Fruit fly (Drosophila melanogaster) whole organism, embryonic: ENCODE data around the gene CG31195.
A peak's percentile ranks its signal among the peaks of the same experiment; 100 is the strongest.

Experiments used
- B-H1 ChIP-seq: fragments of 200-800 bp; sonication (Bioruptor generic); IDR thresholded peaks from 3 replicates; pipeline ENCODE4 v1.3.6; 2022; ENCODE audit warnings: missing biosample characterization, missing genetic modification characterization
- Blimp-1 ChIP-seq: fragments of 200-800 bp; sonication (Bioruptor generic); optimal IDR thresholded peaks from 3 replicates; lab custom pipeline; 2018; ENCODE audit warnings: missing biosample characterization, missing genetic modification characterization, mild to moderate bottlenecking, moderate library complexity, missing genetic modification reagents
- CG1024 ChIP-seq: fragments of 200-800 bp; sonication (Bioruptor generic); IDR thresholded peaks from 2 replicates; pipeline ENCODE4 v1.3.6; 2022; ENCODE audit warnings: missing biosample characterization, missing genetic modification characterization
- CG10979 ChIP-seq: fragments of 200-800 bp; sonication (Bioruptor generic); optimal IDR thresholded peaks from 2 replicates; lab custom pipeline; 2018; ENCODE audit warnings: missing biosample characterization, mild to moderate bottlenecking, missing genetic modification characterization, moderate library complexity
- CG12155 ChIP-seq: fragments of 200-800 bp; sonication (Bioruptor generic); optimal IDR thresholded peaks from 3 replicates; lab custom pipeline; 2016; ENCODE audit warnings: missing biosample characterization, missing genetic modification characterization
- CG12391 ChIP-seq: fragments of 200-800 bp; sonication (Bioruptor generic); optimal IDR thresholded peaks from 3 replicates; lab custom pipeline; 2018; ENCODE audit warnings: missing biosample characterization, mild to moderate bottlenecking, missing genetic modification characterization, moderate library complexity
- CG12659 ChIP-seq: fragments of 200-800 bp; sonication (Bioruptor generic); optimal IDR thresholded peaks from 3 replicates; lab custom pipeline; 2017; ENCODE audit warnings: mild to moderate bottlenecking, missing biosample characterization, missing genetic modification reagents, missing genetic modification characterization
- CG13287 ChIP-seq: fragments of 200-800 bp; sonication (Bioruptor generic); IDR thresholded peaks from 2 replicates; pipeline ENCODE4 v1.3.6; 2022; ENCODE audit warnings: missing biosample characterization, missing genetic modification characterization; ENCODE audit not compliant: partially characterized antibody
- CG15073 ChIP-seq: fragments of 200-800 bp; sonication (Bioruptor generic); optimal IDR thresholded peaks from 2 replicates; lab custom pipeline; 2016; ENCODE audit warnings: missing biosample characterization, missing genetic modification characterization
- CG16813 ChIP-seq: fragments of 200-800 bp; sonication (Bioruptor generic); IDR thresholded peaks from 3 replicates; pipeline ENCODE4 v1.3.6; 2022; ENCODE audit warnings: missing biosample characterization, missing genetic modification characterization; ENCODE audit not compliant: partially characterized antibody
- CG2712 ChIP-seq: fragments of 200-800 bp; optimal IDR thresholded peaks from 3 replicates; lab custom pipeline; 2019; ENCODE audit warnings: missing biosample characterization, mild to moderate bottlenecking, missing genetic modification characterization, moderate library complexity
- CG31441 ChIP-seq: fragments of 200-800 bp; sonication (Bioruptor generic); IDR thresholded peaks from 2 replicates; pipeline ENCODE4 v1.3.6; 2022; ENCODE audit warnings: missing biosample characterization, missing genetic modification characterization
- CG6272 ChIP-seq: fragments of 200-800 bp; sonication (Bioruptor generic); IDR thresholded peaks from 2 replicates; pipeline ENCODE4 v1.3.6; 2022; ENCODE audit warnings: missing biosample characterization, missing genetic modification characterization
- CG8765 ChIP-seq: fragments of 200-800 bp; sonication (Bioruptor generic); IDR thresholded peaks from 2 replicates; pipeline ENCODE4 v1.3.6; 2022; ENCODE audit warnings: missing biosample characterization, missing genetic modification characterization
- CG9727 ChIP-seq: fragments of 200-800 bp; sonication (Bioruptor generic); optimal IDR thresholded peaks from 3 replicates; lab custom pipeline; 2017; ENCODE audit warnings: missing biosample characterization, mild to moderate bottlenecking, missing genetic modification characterization
- CHES-1-like ChIP-seq: fragments of 200-800 bp; sonication (Bioruptor generic); optimal IDR thresholded peaks from 2 replicates; lab custom pipeline; 2016; ENCODE audit warnings: missing biosample characterization, missing genetic modification characterization
- CTCF ChIP-seq: fragments of 200-800 bp; sonication (Bioruptor generic); optimal IDR thresholded peaks from 2 replicates; lab custom pipeline; 2017; ENCODE audit warnings: missing biosample characterization, mild to moderate bottlenecking, missing genetic modification characterization, moderate library complexity
- Deaf1 ChIP-seq: fragments of 200-800 bp; optimal IDR thresholded peaks from 3 replicates; lab custom pipeline; 2019; ENCODE audit warnings: missing biosample characterization, mild to moderate bottlenecking, missing genetic modification characterization, moderate library complexity
- Dip3 ChIP-seq: fragments of 200-800 bp; sonication (Bioruptor generic); optimal IDR thresholded peaks from 3 replicates; lab custom pipeline; 2016; ENCODE audit warnings: missing biosample characterization, missing genetic modification characterization
- Dll ChIP-seq: fragments of 200-800 bp; sonication (Bioruptor generic); IDR thresholded peaks from 4 replicates; pipeline ENCODE4 v1.3.6; 2022; ENCODE audit warnings: missing biosample characterization, missing genetic modification characterization; ENCODE audit not compliant: partially characterized antibody
- Eip74EF ChIP-seq, 2 experiments: fragments of 200-800 bp in 1 of 2; fragments of >200 bp in 1 of 2; sonication (Bioruptor generic) in 1 of 2; optimal IDR thresholded peaks; 2 replicates each; lab custom pipeline; 2017 to 2019; ENCODE audit warnings: missing biosample characterization in 2 of 2, missing genetic modification characterization in 2 of 2, mild to moderate bottlenecking in 1 of 2, moderate library complexity in 1 of 2
- Ets97D ChIP-seq: fragments of 200-800 bp; sonication (Bioruptor generic); optimal IDR thresholded peaks from 3 replicates; lab custom pipeline; 2016; ENCODE audit warnings: missing biosample characterization, missing genetic modification characterization
- Gug ChIP-seq: fragments of 200-800 bp; sonication (Bioruptor generic); IDR thresholded peaks from 4 replicates; pipeline ENCODE4 v1.3.6; 2022; ENCODE audit warnings: missing biosample characterization, missing genetic modification characterization
- HmgZ ChIP-seq: fragments of 200-800 bp; sonication (Bioruptor generic); optimal IDR thresholded peaks from 2 replicates; lab custom pipeline; 2018; ENCODE audit warnings: missing biosample characterization, mild to moderate bottlenecking, missing genetic modification characterization
- Hr51 ChIP-seq, 2 experiments: fragments of 200-800 bp; sonication (Bioruptor generic); optimal IDR thresholded peaks; 2 replicates in 1 of 2; 3 replicates in 1 of 2; lab custom pipeline; 2016 to 2018; ENCODE audit warnings: missing biosample characterization in 2 of 2, missing genetic modification characterization in 2 of 2, mild to moderate bottlenecking in 1 of 2, moderate library complexity in 1 of 2
- Hr78 ChIP-seq, 2 experiments: fragments of 200-800 bp in 1 of 2; fragments of >200 bp in 1 of 2; sonication (Bioruptor generic) in 1 of 2; optimal IDR thresholded peaks; 2 replicates each; lab custom pipeline; 2017 to 2019; ENCODE audit warnings: missing biosample characterization in 2 of 2, missing genetic modification characterization in 2 of 2, mild to moderate bottlenecking in 1 of 2, moderate library complexity in 1 of 2
- Med ChIP-seq: fragments of 200-800 bp; sonication (Bioruptor generic); peaks from one replicate; lab custom pipeline; 2016; ENCODE audit warnings: missing biosample characterization, missing genetic modification characterization, mild to moderate bottlenecking, inconsistent platforms, moderate library complexity
- Oli ChIP-seq: fragments of 200-800 bp; sonication (Bioruptor generic); optimal IDR thresholded peaks from 2 replicates; lab custom pipeline; 2018; ENCODE audit warnings: missing biosample characterization, mild to moderate bottlenecking, missing genetic modification characterization, moderate library complexity
- Ptx1 ChIP-seq: fragments of 200-800 bp; sonication (Bioruptor generic); IDR thresholded peaks from 2 replicates; pipeline ENCODE4 v1.3.6; 2022; ENCODE audit warnings: missing biosample characterization, missing genetic modification characterization
- Scr ChIP-seq: fragments of 200-800 bp; sonication (Bioruptor generic); IDR thresholded peaks from 2 replicates; pipeline ENCODE4 v1.3.6; 2022; ENCODE audit warnings: missing biosample characterization, missing genetic modification characterization; ENCODE audit not compliant: partially characterized antibody
- Six4 ChIP-seq: fragments of 200-800 bp; sonication (Bioruptor generic); optimal IDR thresholded peaks from 2 replicates; lab custom pipeline; 2016; ENCODE audit warnings: missing biosample characterization, missing genetic modification characterization
- Sry-β ChIP-seq: fragments of 200-800 bp; sonication (Bioruptor generic); optimal IDR thresholded peaks from 2 replicates; lab custom pipeline; 2018; ENCODE audit warnings: missing biosample characterization, mild to moderate bottlenecking, missing genetic modification characterization, moderate library complexity
- Xrp1 ChIP-seq: fragments of 200-800 bp; sonication (Bioruptor generic); IDR thresholded peaks from 2 replicates; pipeline ENCODE4 v1.3.6; 2022; ENCODE audit warnings: missing biosample characterization, missing genetic modification characterization
- bab2 ChIP-seq: fragments of 200-800 bp; sonication (Bioruptor generic); optimal IDR thresholded peaks from 2 replicates; lab custom pipeline; 2016; ENCODE audit warnings: missing biosample characterization, missing genetic modification characterization
- exex ChIP-seq: fragments of 200-800 bp; sonication (Bioruptor generic); optimal IDR thresholded peaks from 4 replicates; lab custom pipeline; 2018; ENCODE audit warnings: missing biosample characterization, mild to moderate bottlenecking, missing genetic modification characterization, moderate library complexity
- fd64A ChIP-seq: fragments of 200-800 bp; sonication (Bioruptor generic); optimal IDR thresholded peaks from 3 replicates; lab custom pipeline; 2018; ENCODE audit warnings: missing biosample characterization, mild to moderate bottlenecking, missing genetic modification characterization
- hb ChIP-seq: fragments of 200-800 bp; sonication (Bioruptor generic); IDR thresholded peaks from 3 replicates; pipeline ENCODE4 v1.3.6; 2022; ENCODE audit warnings: missing biosample characterization, missing genetic modification characterization; ENCODE audit not compliant: partially characterized antibody
- her ChIP-seq: fragments of 200-800 bp; sonication (Bioruptor generic); optimal IDR thresholded peaks from 2 replicates; lab custom pipeline; 2016; ENCODE audit warnings: missing biosample characterization, missing genetic modification characterization
- inv ChIP-seq: fragments of 200-800 bp; sonication (Bioruptor generic); IDR thresholded peaks from 2 replicates; pipeline ENCODE4 v1.3.6; 2022; ENCODE audit warnings: missing biosample characterization, missing genetic modification characterization; ENCODE audit not compliant: partially characterized antibody
- lilli ChIP-seq: fragments of 200-800 bp; sonication (Bioruptor generic); optimal IDR thresholded peaks from 3 replicates; lab custom pipeline; 2016; ENCODE audit warnings: missing biosample characterization, missing genetic modification characterization
- pho ChIP-seq: fragments of 200-800 bp; sonication (Bioruptor generic); optimal IDR thresholded peaks from 2 replicates; lab custom pipeline; 2016; ENCODE audit warnings: missing biosample characterization, missing genetic modification characterization
- row ChIP-seq: fragments of 200-800 bp; sonication (Bioruptor generic); IDR thresholded peaks from 3 replicates; pipeline ENCODE4 v1.3.6; 2022; ENCODE audit warnings: missing biosample characterization, missing genetic modification characterization
- sens ChIP-seq: fragments of 200-800 bp; sonication (Bioruptor generic); peaks from one replicate; lab custom pipeline; 2016; ENCODE audit warnings: missing biosample characterization, missing genetic modification characterization
- shn ChIP-seq: fragments of 200-800 bp; sonication (Bioruptor generic); optimal IDR thresholded peaks from 3 replicates; lab custom pipeline; 2016; ENCODE audit warnings: missing biosample characterization, missing genetic modification characterization
- slbo ChIP-seq: fragments of 200-800 bp; sonication (Bioruptor generic); IDR thresholded peaks from 2 replicates; pipeline ENCODE4 v1.3.6; 2022; ENCODE audit warnings: missing biosample characterization, missing genetic modification characterization
- sna ChIP-seq: fragments of 200-800 bp; sonication (Bioruptor generic); IDR thresholded peaks from 2 replicates; pipeline ENCODE4 v1.3.6; 2022; ENCODE audit warnings: missing biosample characterization, missing genetic modification characterization; ENCODE audit not compliant: partially characterized antibody
- stwl ChIP-seq: fragments of 200-800 bp; sonication (Bioruptor generic); optimal IDR thresholded peaks from 3 replicates; lab custom pipeline; 2018; ENCODE audit warnings: missing biosample characterization, mild to moderate bottlenecking, missing genetic modification characterization, moderate library complexity
- tll ChIP-seq, 2 experiments: fragments of 200-800 bp in 1 of 2; fragments of >200 bp in 1 of 2; sonication (Bioruptor generic) in 1 of 2; optimal IDR thresholded peaks; 2 replicates each; lab custom pipeline; 2017 to 2019; ENCODE audit warnings: missing biosample characterization in 2 of 2, missing genetic modification characterization in 2 of 2, mild to moderate bottlenecking in 1 of 2, moderate library complexity in 1 of 2
- wdn ChIP-seq: fragments of 200-800 bp; sonication (Bioruptor generic); IDR thresholded peaks from 2 replicates; pipeline ENCODE4 v1.3.6; 2022; ENCODE audit warnings: missing biosample characterization, missing genetic modification characterization
- zen2 ChIP-seq: fragments of 200-800 bp; sonication (Bioruptor generic); IDR thresholded peaks from 3 replicates; pipeline ENCODE4 v1.3.6; 2022; ENCODE audit warnings: missing biosample characterization, missing genetic modification characterization; ENCODE audit not compliant: partially characterized antibody

The CG31195 gene

DNA sequence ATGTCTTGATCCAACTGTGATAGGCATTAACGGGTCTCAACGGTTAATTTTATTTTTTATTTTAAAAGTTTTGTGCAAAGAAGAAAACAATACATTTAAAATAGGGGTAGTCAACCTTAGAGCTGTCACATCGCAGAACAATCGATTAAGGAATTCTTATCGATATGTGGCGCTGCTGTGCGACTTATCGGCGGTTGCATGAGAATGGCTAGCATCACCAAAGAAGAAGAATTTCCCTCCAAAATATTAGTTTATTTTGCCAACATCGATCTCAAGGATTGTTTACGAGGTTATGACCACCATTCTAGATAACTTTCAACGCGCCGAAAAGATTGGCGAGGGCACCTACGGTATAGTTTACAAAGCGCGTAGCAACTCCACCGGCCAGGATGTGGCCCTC lies 26.8 kb downstream of the CG31195 start, which contains the start of gene Cdk2 (continued):
- no peak for TF ChIP-seq Oli (tag; lab: Kevin White, UChicago)
- peak in 1 of 2 experiments; percentile 22 for TF ChIP-seq Hr51 (GFP tag; optimal IDR thresholded peaks at IDR 0.05; lab: Kevin White, UChicago)
- peak; percentile 94 for TF ChIP-seq CG16813
- TF ChIP-seq Blimp-1 (GFP tag; lab: Kevin White, UChicago) = no peak
- TF ChIP-seq Dll (GFP tag; lab: Robert Waterston, UW) = peak; percentile 90
- TF ChIP-seq her (GFP tag; lab: Kevin White, UChicago) = peak; percentile 9
- no peak for TF ChIP-seq Hr78 (GFP tag; optimal IDR thresholded peaks at IDR 0.05; lab: Kevin White, UChicago)
- TF ChIP-seq Ptx1 = 0 out of 2 replicates have a peak, but pooled peaks have one; percentile 5
- TF ChIP-seq sna = peak; percentile 87
- peak; percentile 19 for TF ChIP-seq shn (GFP tag; lab: Kevin White, UChicago)
- no peak for TF ChIP-seq Eip74EF (GFP tag; optimal IDR thresholded peaks at IDR 0.05; lab: Kevin White, UChicago)
- peak; percentile 91 for TF ChIP-seq Med (GFP tag; lab: Kevin White, UChicago)
- TF ChIP-seq inv (GFP tag; lab: Robert Waterston, UW) = peak; percentile 88
- peak; percentile 85 for TF ChIP-seq Ets97D (GFP tag; lab: Kevin White, UChicago)
- TF ChIP-seq CG31441 = no peak
- TF ChIP-seq slbo (GFP tag; lab: Robert Waterston, UW) = peak; percentile 59
- no peak; the same call in 3 of the 4 replicates for TF ChIP-seq Gug (GFP tag; lab: Robert Waterston, UW)
- no peak for TF ChIP-seq exex
- peak; percentile 89 for TF ChIP-seq hb (GFP tag; lab: Robert Waterston, UW)
- no peak for TF ChIP-seq fd64A (GFP tag; lab: Kevin White, UChicago)
- TF ChIP-seq stwl (tag; lab: Kevin White, UChicago) = peak; percentile 87
- peak; percentile 38 for TF ChIP-seq CG12659
- peak; percentile 6 for TF ChIP-seq lilli (GFP tag; lab: Kevin White, UChicago)
- TF ChIP-seq tll (GFP tag; optimal IDR thresholded peaks at IDR 0.05; lab: Kevin White, UChicago) = no peak
- no peak for TF ChIP-seq CG15073 (GFP tag; lab: Kevin White, UChicago)
- no peak for TF ChIP-seq CG8765
- no peak for TF ChIP-seq Xrp1 (GFP tag; lab: Robert Waterston, UW)
- TF ChIP-seq CG12155 (GFP tag; lab: Kevin White, UChicago) = peak; percentile 2
- TF ChIP-seq Deaf1 (tag; lab: Kevin White, UChicago) = no peak
- TF ChIP-seq Sry-β (GFP tag; lab: Kevin White, UChicago) = peak; percentile 19
- TF ChIP-seq CTCF (GFP tag; lab: Kevin White, UChicago) = peak; percentile 82
- TF ChIP-seq CG1024 = no peak
- peak; percentile 92 for TF ChIP-seq Scr (GFP tag; lab: Robert Waterston, UW)
- TF ChIP-seq pho (GFP tag; lab: Kevin White, UChicago) = no peak
- no peak for TF ChIP-seq B-H1 (GFP tag; lab: Robert Waterston, UW)
- TF ChIP-seq CG13287 (GFP tag; lab: Robert Waterston, UW) = peak; percentile 93
- TF ChIP-seq CG6272 = peak; percentile 36; the same call in 1 of the 2 replicates
- no peak for TF ChIP-seq wdn (GFP tag; lab: Robert Waterston, UW)
- TF ChIP-seq sens (GFP tag; lab: Kevin White, UChicago) = peak; percentile 80
- no peak for TF ChIP-seq CG2712 (tag; lab: Kevin White, UChicago)
- TF ChIP-seq Dip3 (GFP tag; lab: Kevin White, UChicago) = no peak
- TF ChIP-seq zen2 = peak; percentile 84
- TF ChIP-seq Six4 (GFP tag; lab: Kevin White, UChicago) = no peak
- no peak for TF ChIP-seq CG10979 (tag; lab: Kevin White, UChicago)
- TF ChIP-seq CG12391 (tag; lab: Kevin White, UChicago) = peak; percentile 24
- no peak for TF ChIP-seq bab2 (GFP tag; lab: Kevin White, UChicago)
- TF ChIP-seq CG9727 = no peak
- TF ChIP-seq row (GFP tag; lab: Robert Waterston, UW) = peak; percentile 86
- peak; percentile 21 for TF ChIP-seq CHES-1-like (GFP tag; lab: Kevin White, UChicago)
- peak; percentile 37 for TF ChIP-seq HmgZ (tag; lab: Kevin White, UChicago)
